Fruit fly (Drosophila melanogaster): Measurements from ENCODE around the gene CG6418.

CG6418 gene

dm6 chr3L:10837869-10838783 is 40.7 kb downstream of the CG6418 start (continued):
- TF ChIP-seq dmrt93B (GFP tag; optimal IDR thresholded peaks at IDR 0.05): peak; percentile 66
- peak; percentile 45 for TF ChIP-seq CG32264 (GFP tag; optimal IDR thresholded peaks at IDR 0.05)
- peak; percentile 83 for TF ChIP-seq Hnf4 (GFP tag; optimal IDR thresholded peaks at IDR 0.05)

DNA sequence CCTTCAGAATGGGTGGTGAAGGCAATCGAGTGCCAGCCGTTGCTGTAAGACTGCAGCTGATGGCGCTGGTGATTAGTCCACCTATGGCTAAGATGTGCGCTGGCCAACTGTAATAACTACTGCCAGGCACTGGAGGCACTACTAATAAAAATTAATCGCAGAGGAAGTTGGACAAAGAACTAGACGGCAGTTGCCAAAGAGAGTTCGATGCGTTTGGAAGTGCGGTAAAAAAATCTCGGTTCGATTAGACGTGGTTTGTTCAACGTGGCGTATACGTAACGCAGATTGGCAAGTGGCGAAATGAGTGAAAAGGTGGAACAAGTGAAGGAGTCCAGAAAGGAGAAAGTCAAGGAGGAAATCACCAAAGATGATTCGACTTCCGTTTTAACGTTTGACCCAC is 43.6 kb downstream of the CG6418 start, which contains the start of gene tna:
Gene tna, plus strand, starts transcription at position 301 of the 400 bp plus-strand sequence.
- no peak for TF ChIP-seq dl (GFP tag; optimal IDR thresholded peaks at IDR 0.05; ENCODE audit: insufficient read depth in 1 of 2, partially characterized antibody in 2 of 2)
- TF ChIP-seq Abd-B (GFP tag; optimal IDR thresholded peaks at IDR 0.05): no peak
- TF ChIP-seq ey (GFP tag; optimal IDR thresholded peaks at IDR 0.05): no peak
- no peak for TF ChIP-seq woc (GFP tag; optimal IDR thresholded peaks at IDR 0.05)
- no peak for TF ChIP-seq OdsH (GFP tag; optimal IDR thresholded peaks at IDR 0.05)
- no peak for TF ChIP-seq lola (GFP tag; optimal IDR thresholded peaks at IDR 0.05)
- TF ChIP-seq Hr78 (GFP tag; optimal IDR thresholded peaks at IDR 0.05): no peak
- TF ChIP-seq Jra (GFP tag; optimal IDR thresholded peaks at IDR 0.05): no peak
- TF ChIP-seq HLH106 (tag; optimal IDR thresholded peaks at IDR 0.05): no peak
- TF ChIP-seq Hnf4 (GFP tag; optimal IDR thresholded peaks at IDR 0.05): no peak
- TF ChIP-seq fru (GFP tag; optimal IDR thresholded peaks at IDR 0.05): no peak

DNA sequence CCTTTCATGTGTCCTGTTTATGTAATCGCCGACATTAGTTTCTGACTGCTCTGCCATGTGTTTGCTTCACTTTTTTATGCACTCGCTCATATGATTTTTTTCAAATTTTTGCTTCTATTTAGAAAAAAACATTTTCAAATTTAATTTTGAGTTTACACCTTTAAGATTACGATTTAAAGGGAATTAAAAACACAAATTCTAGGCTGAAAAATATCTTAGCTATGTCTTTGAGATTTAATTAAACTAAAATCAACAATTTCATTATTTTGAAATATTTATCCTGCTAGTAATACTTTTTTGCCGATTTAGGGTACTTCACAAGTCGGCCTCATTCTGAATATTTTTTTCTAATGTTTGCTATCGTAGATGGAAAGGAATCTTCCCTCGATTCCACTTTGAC is 45.6 kb downstream of the CG6418 start:
- TF ChIP-seq Dif (GFP tag; optimal IDR thresholded peaks at IDR 0.05; ENCODE audit: partially characterized antibody): no peak

DNA sequence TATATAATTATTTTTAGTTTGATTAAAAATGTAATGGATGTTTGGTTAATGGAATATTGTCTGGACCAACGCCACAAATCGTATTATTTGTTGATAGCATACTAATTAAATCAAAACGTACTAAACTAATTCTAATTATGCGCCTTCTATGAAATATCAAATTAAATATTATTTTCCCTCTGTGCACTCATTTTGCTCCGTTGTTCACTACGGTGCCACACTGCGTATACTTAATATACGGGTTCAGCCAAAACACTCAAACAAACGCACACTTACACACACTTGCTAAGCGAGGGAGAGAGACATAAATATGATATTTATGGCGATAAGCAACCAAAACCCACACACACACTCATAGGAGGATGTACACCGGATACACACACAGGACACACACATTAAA is 49.7 kb downstream of the CG6418 start:
- TF ChIP-seq pan (optimal IDR thresholded peaks at IDR 0.05) (no peak), h (GFP tag; optimal IDR thresholded peaks at IDR 0.05) (no peak), CG9705 (GFP tag; optimal IDR thresholded peaks at IDR 0.05) (no peak), Hnf4 (GFP tag; optimal IDR thresholded peaks at IDR 0.05) (no peak), jim (GFP tag; optimal IDR thresholded peaks at IDR 0.05) (no peak), sage (GFP tag; optimal IDR thresholded peaks at IDR 0.05) (no peak), Dif (GFP tag; optimal IDR thresholded peaks at IDR 0.05; ENCODE audit: partially characterized antibody) (no peak), Hr78 (GFP tag; optimal IDR thresholded peaks at IDR 0.05) (no peak), Vsx2 (GFP tag; optimal IDR thresholded peaks at IDR 0.05; ENCODE audit: partially characterized antibody) (no peak), fru (GFP tag; optimal IDR thresholded peaks at IDR 0.05) (no peak), dsf (GFP tag; optimal IDR thresholded peaks at IDR 0.05; ENCODE audit: borderline replicate concordance) (no peak)

DNA sequence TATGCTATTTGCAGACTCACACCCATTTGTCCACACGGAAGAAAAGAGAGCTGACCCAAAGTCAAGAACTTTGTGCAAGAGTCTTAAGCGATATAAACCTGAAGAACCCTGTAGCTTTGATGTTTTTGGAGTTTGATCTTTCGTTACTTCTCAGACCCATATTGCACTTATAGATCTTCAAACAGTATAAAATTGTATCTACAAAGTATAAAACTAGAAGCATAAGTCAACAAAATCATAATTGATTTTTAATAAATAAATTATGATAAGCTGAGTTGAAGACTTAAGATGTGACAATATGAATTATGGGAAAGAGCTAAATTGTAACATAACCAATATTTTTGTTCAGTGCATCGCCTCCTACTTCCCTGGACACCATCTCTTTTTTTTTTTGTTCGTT is 51.5 kb downstream of the CG6418 start:
- TF ChIP-seq Vsx2 (GFP tag; optimal IDR thresholded peaks at IDR 0.05; ENCODE audit: partially characterized antibody) (no peak), ey (GFP tag; optimal IDR thresholded peaks at IDR 0.05) (no peak), foxo (GFP tag; optimal IDR thresholded peaks at IDR 0.05) (peak in 1 of 2 experiments; percentile 2), Hr78 (GFP tag; optimal IDR thresholded peaks at IDR 0.05) (no peak), jim (GFP tag; optimal IDR thresholded peaks at IDR 0.05) (no peak)

Data from whole organism, wandering third instar larva.